Fruit fly (Drosophila melanogaster) whole organism, pupa: Measurements from ENCODE around the gene Nnp-1.

Experiments used
- CG13204 ChIP-seq: fragments of 200-800 bp; sonication (Bioruptor generic); optimal IDR thresholded peaks from 2 replicates; lab custom pipeline; 2018; ENCODE audit warnings: missing biosample characterization, mild to moderate bottlenecking, missing genetic modification characterization, moderate library complexity
- CG32121 ChIP-seq: fragments of 200-800 bp; sonication (Bioruptor generic); IDR thresholded peaks from 2 replicates; pipeline ENCODE4 v1.3.6; 2022; ENCODE audit warnings: missing biosample characterization, missing genetic modification characterization
- CG4496 ChIP-seq: fragments of 200-800 bp; sonication (Bioruptor generic); IDR thresholded peaks from 3 replicates; pipeline ENCODE4 v1.3.6; 2022; ENCODE audit warnings: missing biosample characterization, missing genetic modification characterization
- CG8159 ChIP-seq: fragments of 200-800 bp; sonication (Bioruptor generic); optimal IDR thresholded peaks from 3 replicates; lab custom pipeline; 2018; ENCODE audit warnings: missing biosample characterization, mild to moderate bottlenecking, missing genetic modification characterization, moderate library complexity
- CG8301 ChIP-seq: fragments of 200-800 bp; sonication (Bioruptor generic); optimal IDR thresholded peaks from 2 replicates; lab custom pipeline; 2018; ENCODE audit warnings: missing biosample characterization, mild to moderate bottlenecking, missing genetic modification characterization
- D1 ChIP-seq: fragments of 200-800 bp; sonication (Bioruptor generic); optimal IDR thresholded peaks from 2 replicates; lab custom pipeline; 2018; ENCODE audit warnings: missing biosample characterization, mild to moderate bottlenecking, missing genetic modification characterization, moderate library complexity
- EcR ChIP-seq: fragments of 200-800 bp; sonication (Bioruptor generic); optimal IDR thresholded peaks from 3 replicates; lab custom pipeline; 2019; ENCODE audit warnings: missing biosample characterization, missing genetic modification characterization, mild to moderate bottlenecking, moderate library complexity, missing genetic modification reagents
- Ets98B ChIP-seq: fragments of 200-800 bp; sonication (Bioruptor generic); IDR thresholded peaks from 2 replicates; pipeline ENCODE4 v1.3.6; 2022; ENCODE audit warnings: missing biosample characterization, missing genetic modification characterization
- Pif1A ChIP-seq: fragments of 200-800 bp; sonication (Bioruptor generic); optimal IDR thresholded peaks from 3 replicates; lab custom pipeline; 2016; ENCODE audit warnings: missing biosample characterization, missing genetic modification characterization
- Pif1B ChIP-seq: fragments of 200-800 bp; sonication (Bioruptor generic); optimal IDR thresholded peaks from 3 replicates; lab custom pipeline; 2016; ENCODE audit warnings: missing biosample characterization, missing genetic modification characterization
- rn ChIP-seq: fragments of 200-800 bp; sonication (Bioruptor generic); IDR thresholded peaks from 2 replicates; pipeline ENCODE4 v1.3.6; 2022; ENCODE audit warnings: missing biosample characterization, missing genetic modification characterization

DNA sequence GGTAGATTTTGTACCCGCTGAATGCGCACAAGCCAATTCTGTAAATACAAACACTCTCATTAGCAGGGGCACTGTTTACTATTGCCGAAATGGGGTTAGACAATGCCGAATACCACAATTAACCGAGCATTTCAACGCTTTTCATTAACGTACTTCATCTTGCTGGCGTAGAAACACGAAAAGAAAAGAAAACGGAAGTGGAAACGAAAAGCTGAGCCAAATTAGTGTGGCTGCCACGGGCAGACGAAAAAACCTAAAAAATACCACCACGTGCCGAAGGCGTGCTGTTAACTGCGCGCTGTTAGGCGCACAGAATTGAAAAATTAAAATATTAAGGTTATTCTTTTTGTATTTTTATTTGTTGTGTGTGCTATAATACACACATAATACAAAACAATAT is 28.9 kb upstream of the Nnp-1 start, which contains the start of gene RpL24:
- no peak for TF ChIP-seq D1 (tag; lab: Kevin White, UChicago)
- peak; percentile 59 for TF ChIP-seq CG8301
- peak; percentile 66 for TF ChIP-seq CG8159
- no peak for TF ChIP-seq EcR (GFP tag; lab: Kevin White, UChicago)
- peak; percentile 89 for TF ChIP-seq Pif1A
- TF ChIP-seq CG4496 (GFP tag; lab: Robert Waterston, UW) = peak; percentile 92
- TF ChIP-seq Ets98B (GFP tag; lab: Robert Waterston, UW) = peak; percentile 80
- peak; percentile 62; the same call in 1 of the 2 replicates for TF ChIP-seq CG32121
- TF ChIP-seq rn (GFP tag; lab: Robert Waterston, UW) = peak; percentile 62; the same call in 1 of the 2 replicates
- TF ChIP-seq Pif1B (GFP tag; lab: Kevin White, UChicago) = peak; percentile 84
- no peak for TF ChIP-seq CG13204 (GFP tag; lab: Kevin White, UChicago)
